Fruit fly (Drosophila melanogaster) whole organism, embryonic: ENCODE data around the gene CG34276.
"Not testable (repeated sequence)": the region's sequence is repeated elsewhere in the genome, so short reads cannot be mapped to it uniquely, and the experiment has no call there.

ENCODE experiments used
- Adf1 ChIP-seq: fragments of 200-800 bp; sonication (Bioruptor generic); IDR thresholded peaks from 2 replicates; pipeline ENCODE4 v1.3.6; 2022; ENCODE audit warnings: missing biosample characterization, missing genetic modification characterization
- CG10654 ChIP-seq: fragments of 200-800 bp; sonication (Bioruptor generic); optimal IDR thresholded peaks from 2 replicates; lab custom pipeline; 2016; ENCODE audit warnings: missing biosample characterization, missing genetic modification characterization
- CG10959 ChIP-seq: fragments of 200-800 bp; sonication (Bioruptor generic); IDR thresholded peaks from 2 replicates; pipeline ENCODE4 v1.3.6; 2022; ENCODE audit warnings: missing biosample characterization, missing genetic modification characterization
- CG11695 ChIP-seq: fragments of 200-800 bp; sonication (Bioruptor generic); IDR thresholded peaks from 3 replicates; pipeline ENCODE4 v1.3.6; 2022; ENCODE audit warnings: missing biosample characterization, missing genetic modification characterization
- CG12104 ChIP-seq: fragments of 200-800 bp; sonication (Bioruptor generic); optimal IDR thresholded peaks from 3 replicates; lab custom pipeline; 2016; ENCODE audit warnings: missing biosample characterization, missing genetic modification characterization
- CG12659 ChIP-seq: fragments of 200-800 bp; sonication (Bioruptor generic); optimal IDR thresholded peaks from 3 replicates; lab custom pipeline; 2017; ENCODE audit warnings: mild to moderate bottlenecking, missing biosample characterization, missing genetic modification reagents, missing genetic modification characterization
- CG12744 ChIP-seq: fragments of 200-800 bp; sonication (Bioruptor generic); optimal IDR thresholded peaks from 2 replicates; lab custom pipeline; 2016; ENCODE audit warnings: missing biosample characterization, missing genetic modification characterization
- CG12769 ChIP-seq: fragments of 200-800 bp; sonication (Bioruptor generic); optimal IDR thresholded peaks from 2 replicates; lab custom pipeline; 2019; ENCODE audit warnings: missing biosample characterization, mild to moderate bottlenecking, missing genetic modification characterization, moderate library complexity
- CG13775 ChIP-seq: fragments of 200-800 bp; sonication (Bioruptor generic); optimal IDR thresholded peaks from 3 replicates; lab custom pipeline; 2017; ENCODE audit warnings: missing biosample characterization, mild to moderate bottlenecking, missing genetic modification characterization
- CG14014 ChIP-seq: fragments of 200-800 bp; sonication (Bioruptor generic); IDR thresholded peaks from 2 replicates; pipeline ENCODE4 v1.3.6; 2022; ENCODE audit warnings: missing biosample characterization, missing genetic modification characterization
- CG14441 ChIP-seq: fragments of 200-800 bp; sonication (Bioruptor generic); IDR thresholded peaks from 2 replicates; pipeline ENCODE4 v1.3.6; 2022; ENCODE audit warnings: missing biosample characterization, missing genetic modification characterization
- CG15269 ChIP-seq: fragments of 200-800 bp; sonication (Bioruptor generic); optimal IDR thresholded peaks from 2 replicates; lab custom pipeline; 2018; ENCODE audit warnings: missing biosample characterization, mild to moderate bottlenecking, missing genetic modification characterization, moderate library complexity
- CG17186 ChIP-seq: fragments of 200-800 bp; sonication (Bioruptor generic); optimal IDR thresholded peaks from 3 replicates; lab custom pipeline; 2017; ENCODE audit warnings: missing biosample characterization, missing genetic modification reagents, missing genetic modification characterization
- CG17328 ChIP-seq: fragments of 200-800 bp; sonication (Bioruptor generic); IDR thresholded peaks from 2 replicates; pipeline ENCODE4 v1.3.6; 2022; ENCODE audit warnings: missing biosample characterization, missing genetic modification characterization
- CG17385 ChIP-seq: fragments of 200-800 bp; sonication (Bioruptor generic); optimal IDR thresholded peaks from 3 replicates; lab custom pipeline; 2018; ENCODE audit warnings: missing biosample characterization, mild to moderate bottlenecking, missing genetic modification characterization
- CG1792 ChIP-seq: fragments of 200-800 bp; sonication (Bioruptor generic); optimal IDR thresholded peaks from 2 replicates; lab custom pipeline; 2016; ENCODE audit warnings: missing biosample characterization, missing genetic modification characterization
- CG3847 ChIP-seq: fragments of 200-800 bp; sonication (Bioruptor generic); IDR thresholded peaks from 2 replicates; pipeline ENCODE4 v1.3.6; 2022; ENCODE audit warnings: missing biosample characterization, missing genetic modification characterization
- CG7372 ChIP-seq: fragments of 200-800 bp; sonication (Bioruptor generic); IDR thresholded peaks from 2 replicates; pipeline ENCODE4 v1.3.6; 2022; ENCODE audit warnings: missing biosample characterization, missing genetic modification characterization
- CG9215 ChIP-seq: fragments of 200-800 bp; sonication (Bioruptor generic); IDR thresholded peaks from 2 replicates; pipeline ENCODE4 v1.3.6; 2022; ENCODE audit warnings: missing biosample characterization, missing genetic modification characterization
- CG9437 ChIP-seq: fragments of 200-800 bp; sonication (Bioruptor generic); optimal IDR thresholded peaks from 2 replicates; lab custom pipeline; 2018; ENCODE audit warnings: missing biosample characterization, mild to moderate bottlenecking, missing genetic modification characterization
- CG9932 ChIP-seq: fragments of 200-800 bp; sonication (Bioruptor generic); IDR thresholded peaks from 2 replicates; pipeline ENCODE4 v1.3.6; 2022; ENCODE audit warnings: missing biosample characterization, missing genetic modification characterization
- Drgx ChIP-seq: fragments of 200-800 bp; sonication (Bioruptor generic); IDR thresholded peaks from 2 replicates; pipeline ENCODE4 v1.3.6; 2022; ENCODE audit warnings: missing biosample characterization, missing genetic modification characterization
- E2f2 ChIP-seq: fragments of 200-800 bp; sonication (Bioruptor generic); IDR thresholded peaks from 2 replicates; pipeline ENCODE4 v1.3.6; 2022; ENCODE audit warnings: missing biosample characterization, missing genetic modification characterization
- Hmr ChIP-seq: fragments of 200-800 bp; sonication (Bioruptor generic); optimal IDR thresholded peaks from 3 replicates; lab custom pipeline; 2017; ENCODE audit warnings: mild to moderate bottlenecking, missing biosample characterization, missing genetic modification reagents, missing genetic modification characterization
- Hsf ChIP-seq: fragments of 200-800 bp; sonication (Bioruptor generic); optimal IDR thresholded peaks from 3 replicates; lab custom pipeline; 2016; ENCODE audit warnings: missing biosample characterization, missing genetic modification characterization
- Jarid2 ChIP-seq: fragments of 200-800 bp; sonication (Bioruptor generic); optimal IDR thresholded peaks from 3 replicates; lab custom pipeline; 2017; ENCODE audit warnings: mild to moderate bottlenecking, missing biosample characterization, missing genetic modification reagents, missing genetic modification characterization
- NFAT ChIP-seq: fragments of 200-800 bp; sonication (Bioruptor generic); IDR thresholded peaks from 2 replicates; pipeline ENCODE4 v1.3.6; 2022; ENCODE audit warnings: missing biosample characterization, missing genetic modification characterization
- Rfx ChIP-seq: fragments of 200-800 bp; sonication (Bioruptor generic); IDR thresholded peaks from 2 replicates; pipeline ENCODE4 v1.3.6; 2022; ENCODE audit warnings: missing biosample characterization, missing genetic modification characterization
- Rx ChIP-seq: fragments of 200-800 bp; sonication (Bioruptor generic); IDR thresholded peaks from 2 replicates; pipeline ENCODE4 v1.3.6; 2022; ENCODE audit warnings: missing biosample characterization, missing genetic modification characterization
- Taf1 ChIP-seq: fragments of 200-800 bp; sonication (Bioruptor generic); IDR thresholded peaks from 2 replicates; pipeline ENCODE4 v1.3.6; 2022; ENCODE audit warnings: missing biosample characterization, missing genetic modification characterization
- Xrp1 ChIP-seq: fragments of 200-800 bp; sonication (Bioruptor generic); IDR thresholded peaks from 2 replicates; pipeline ENCODE4 v1.3.6; 2022; ENCODE audit warnings: missing biosample characterization, missing genetic modification characterization
- ash1 ChIP-seq: fragments of 200-800 bp; sonication (Bioruptor generic); optimal IDR thresholded peaks from 2 replicates; lab custom pipeline; 2018; ENCODE audit warnings: missing biosample characterization, mild to moderate bottlenecking, missing genetic modification characterization
- cas ChIP-seq: fragments of 200-800 bp; sonication (Bioruptor generic); IDR thresholded peaks from 2 replicates; pipeline ENCODE4 v1.3.6; 2022; ENCODE audit warnings: missing biosample characterization, missing genetic modification characterization
- cato ChIP-seq: fragments of 200-800 bp; sonication (Bioruptor generic); optimal IDR thresholded peaks from 2 replicates; lab custom pipeline; 2016; ENCODE audit warnings: missing biosample characterization, missing genetic modification characterization, borderline replicate concordance
- dmrt11E ChIP-seq: fragments of 200-800 bp; sonication (Bioruptor generic); optimal IDR thresholded peaks from 3 replicates; lab custom pipeline; 2018; ENCODE audit warnings: missing biosample characterization, mild to moderate bottlenecking, missing genetic modification characterization, moderate library complexity
- dpn ChIP-seq, 2 experiments: fragments of 200-800 bp; sonication (Bioruptor generic); optimal IDR thresholded peaks; 3 replicates each; lab custom pipeline; 2016; ENCODE audit warnings: missing biosample characterization in 2 of 2, missing genetic modification characterization in 2 of 2
- ems ChIP-seq: fragments of 200-800 bp; sonication (Bioruptor generic); optimal IDR thresholded peaks from 3 replicates; lab custom pipeline; 2016; ENCODE audit warnings: missing biosample characterization, missing genetic modification characterization
- esg ChIP-seq: fragments of 200-800 bp; sonication (Bioruptor generic); conservative IDR thresholded peaks from 2 replicates; pipeline ENCODE4 v1.3.6; 2022; ENCODE audit warnings: missing biosample characterization, missing genetic modification characterization
- gsb ChIP-seq: fragments of 200-800 bp; sonication (Bioruptor generic); IDR thresholded peaks from 2 replicates; pipeline ENCODE4 v1.3.6; 2022; ENCODE audit warnings: missing biosample characterization, missing genetic modification characterization
- ham ChIP-seq: fragments of 200-800 bp; sonication (Bioruptor generic); IDR thresholded peaks from 2 replicates; pipeline ENCODE4 v1.3.6; 2022; ENCODE audit warnings: missing biosample characterization, missing genetic modification characterization
- kni ChIP-seq: fragments of 200-800 bp; sonication (Bioruptor generic); optimal IDR thresholded peaks from 3 replicates; lab custom pipeline; 2017; ENCODE audit warnings: mild to moderate bottlenecking, missing biosample characterization, missing genetic modification reagents, missing genetic modification characterization
- lab ChIP-seq: fragments of 200-800 bp; sonication (Bioruptor generic); optimal IDR thresholded peaks from 3 replicates; lab custom pipeline; 2017; ENCODE audit warnings: missing biosample characterization, missing genetic modification characterization, mild to moderate bottlenecking, moderate library complexity, missing genetic modification reagents
- otp ChIP-seq: fragments of 200-800 bp; sonication (Bioruptor generic); IDR thresholded peaks from 3 replicates; pipeline ENCODE4, ENCODE4 v1.3.6; 2022; ENCODE audit warnings: missing biosample characterization, missing genetic modification characterization
- pita ChIP-seq: fragments of 200-800 bp; sonication (Bioruptor generic); optimal IDR thresholded peaks from 2 replicates; lab custom pipeline; 2017; ENCODE audit warnings: missing biosample characterization, mild to moderate bottlenecking, missing genetic modification characterization
- prd ChIP-seq, 3 experiments: fragments of >200 bp in 2 of 3; fragments of 200-800 bp in 1 of 3; sonication (Bioruptor generic) in 1 of 3; optimal IDR thresholded peaks in 2 of 3; IDR thresholded peaks in 1 of 3; 2 replicates in 2 of 3; 3 replicates in 1 of 3; pipeline versions ENCODE4 v1.3.6 to Lab custom; 2017 to 2022; ENCODE audit warnings: missing biosample characterization in 1 of 3, missing genetic modification characterization in 1 of 3
- ranshi ChIP-seq: fragments of 200-800 bp; sonication (Bioruptor generic); IDR thresholded peaks from 2 replicates; pipeline ENCODE4 v1.3.6; 2022; ENCODE audit warnings: missing biosample characterization, missing genetic modification characterization
- rib ChIP-seq: fragments of 200-800 bp; sonication (Bioruptor generic); IDR thresholded peaks from 2 replicates; pipeline ENCODE4 v1.3.6; 2022; ENCODE audit warnings: missing biosample characterization, missing genetic modification characterization
- tgo ChIP-seq: fragments of 200-800 bp; sonication (Bioruptor generic); IDR thresholded peaks from 3 replicates; pipeline ENCODE4 v1.3.6; 2022; ENCODE audit warnings: missing biosample characterization, missing genetic modification characterization
- tin ChIP-seq: fragments of 200-800 bp; sonication (Bioruptor generic); optimal IDR thresholded peaks from 3 replicates; lab custom pipeline; 2016; ENCODE audit warnings: missing biosample characterization, missing genetic modification characterization
- vvl ChIP-seq: fragments of 200-800 bp; sonication (Bioruptor generic); IDR thresholded peaks from 2 replicates; pipeline ENCODE4 v1.3.6; 2022; ENCODE audit warnings: missing biosample characterization, missing genetic modification characterization
- wor ChIP-seq: fragments of 200-800 bp; sonication (Bioruptor generic); IDR thresholded peaks from 2 replicates; pipeline ENCODE4 v1.3.6; 2022; ENCODE audit warnings: missing biosample characterization, missing genetic modification characterization

CG34276 gene

dm6 chr3R:15899650-15900049 is 25.8 kb upstream of the CG34276 start (continued):
- peak; percentile 48 for TF ChIP-seq Drgx (GFP tag; lab: Robert Waterston, UW)
- TF ChIP-seq tin (GFP tag; lab: Kevin White, UChicago) = no peak
- TF ChIP-seq CG1792 (GFP tag; lab: Kevin White, UChicago) = no peak
- no peak for TF ChIP-seq CG17385 (GFP tag; lab: Kevin White, UChicago)
- no peak for TF ChIP-seq CG11695 (GFP tag; lab: Robert Waterston, UW)
- peak; percentile 31 for TF ChIP-seq lab (GFP tag; lab: Kevin White, UChicago)
- TF ChIP-seq cato (GFP tag; lab: Kevin White, UChicago) = no peak
- 0 out of 2 replicates have a peak, but pooled peaks have one; percentile 4 for TF ChIP-seq CG14441 (GFP tag; lab: Robert Waterston, UW)
- no peak for TF ChIP-seq kni
- TF ChIP-seq Hsf = no peak
- TF ChIP-seq ems (GFP tag; lab: Kevin White, UChicago) = no peak
- no peak for TF ChIP-seq CG12744 (GFP tag; lab: Kevin White, UChicago)
- TF ChIP-seq CG9437 = no peak
- no peak for TF ChIP-seq wor
- TF ChIP-seq CG12104 (GFP tag; lab: Kevin White, UChicago) = no peak
- TF ChIP-seq CG10654 (GFP tag; lab: Kevin White, UChicago) = no peak
- TF ChIP-seq Hmr = peak; percentile 8
- TF ChIP-seq ash1 (GFP tag; lab: Kevin White, UChicago) = no peak
- no peak for TF ChIP-seq CG17328
- no peak for TF ChIP-seq pita (GFP tag; lab: Kevin White, UChicago)
- TF ChIP-seq CG12769 (tag; lab: Kevin White, UChicago) = no peak
- no peak for TF ChIP-seq CG17186
- TF ChIP-seq CG12659 (GFP tag; lab: Kevin White, UChicago) = no peak
- TF ChIP-seq CG15269 (tag; lab: Kevin White, UChicago) = no peak
- TF ChIP-seq Xrp1 (GFP tag; lab: Robert Waterston, UW) = no peak
- no peak for TF ChIP-seq dmrt11E (tag; lab: Kevin White, UChicago)
- no peak for TF ChIP-seq dpn (GFP tag; optimal IDR thresholded peaks at IDR 0.05; lab: Kevin White, UChicago)
- TF ChIP-seq CG13775 (GFP tag; lab: Kevin White, UChicago) = no peak
- TF ChIP-seq CG9215 (GFP tag; lab: Robert Waterston, UW) = no peak
- no peak for TF ChIP-seq otp (GFP tag; lab: Robert Waterston, UW)
- no peak for TF ChIP-seq rib
- TF ChIP-seq CG10959 (GFP tag; lab: Robert Waterston, UW) = no peak
- TF ChIP-seq, all 482 proteins: peak for 16

dm6 chr3R:15901097-15901709 is 24.2 kb upstream of the CG34276 start:
- TF ChIP-seq Rx (GFP tag; lab: Robert Waterston, UW) (peak; percentile 47), cas (peak; percentile 52; the same call in 1 of the 2 replicates), vvl (peak; percentile 61), CG7372 (GFP tag; lab: Robert Waterston, UW) (peak; percentile 46; the same call in 1 of the 2 replicates), ham (GFP tag; lab: Robert Waterston, UW) (peak; percentile 30; the same call in 1 of the 2 replicates), CG3847 (GFP tag; lab: Robert Waterston, UW) (peak; percentile 56), esg (0 out of 2 replicates have a peak, but pooled peaks have one; percentile 25), Jarid2 (GFP tag; lab: Kevin White, UChicago) (peak; percentile 54), rib (peak; percentile 73; the same call in 1 of the 2 replicates), tgo (0 out of 3 replicates have a peak, but pooled peaks have one; percentile 27), Taf1 (peak; percentile 35; the same call in 1 of the 2 replicates), gsb (GFP tag; lab: Robert Waterston, UW) (peak; percentile 46; the same call in 1 of the 2 replicates), E2f2 (peak; percentile 41; the same call in 1 of the 2 replicates), prd (GFP tag; IDR thresholded peaks at IDR 0.05; lab: Robert Waterston, UW) (peak; percentile 47; the same call in 2 of the 3 replicates), CG9932 (GFP tag; lab: Robert Waterston, UW) (peak; percentile 81), ranshi (peak; percentile 67), CG14014 (GFP tag; lab: Robert Waterston, UW) (peak; percentile 68), NFAT (GFP tag; lab: Robert Waterston, UW) (peak; percentile 69), Rfx (GFP tag; lab: Robert Waterston, UW) (peak; percentile 88), Adf1 (GFP tag; lab: Robert Waterston, UW) (peak; percentile 29; the same call in 1 of the 2 replicates)
- TF ChIP-seq prd (optimal IDR thresholded peaks at IDR 0.05; lab: Kevin White, UChicago) = not testable (repeated sequence)
